Fruit fly (Drosophila melanogaster) whole organism, embryonic: Measurements from ENCODE around the gene CG18063.

Source experiments
- CG1233 ChIP-seq: fragments of 200-800 bp; sonication (Bioruptor generic); optimal IDR thresholded peaks from 4 replicates; lab custom pipeline; 2018; ENCODE audit warnings: missing biosample characterization, mild to moderate bottlenecking, missing genetic modification characterization
- CG14050 ChIP-seq: fragments of 200-800 bp; sonication (Bioruptor generic); IDR thresholded peaks from 3 replicates; pipeline ENCODE4 v1.3.6; 2022; ENCODE audit warnings: missing biosample characterization, missing genetic modification characterization
- CG17361 ChIP-seq: fragments of 200-800 bp; sonication (Bioruptor generic); IDR thresholded peaks from 3 replicates; pipeline ENCODE4 v1.3.6; 2022; ENCODE audit warnings: missing biosample characterization, missing genetic modification characterization
- CG43689 ChIP-seq: fragments of 200-800 bp; sonication (Bioruptor generic); IDR thresholded peaks from 2 replicates; pipeline ENCODE4 v1.3.6; 2022; ENCODE audit warnings: missing biosample characterization, missing genetic modification characterization
- Dip3 ChIP-seq: fragments of 200-800 bp; sonication (Bioruptor generic); optimal IDR thresholded peaks from 3 replicates; lab custom pipeline; 2016; ENCODE audit warnings: missing biosample characterization, missing genetic modification characterization
- Hr3 ChIP-seq: fragments of 200-800 bp; sonication (Bioruptor generic); optimal IDR thresholded peaks from 3 replicates; lab custom pipeline; 2016; ENCODE audit warnings: missing biosample characterization, missing genetic modification characterization
- Max ChIP-seq: fragments of 200-800 bp; sonication (Bioruptor generic); optimal IDR thresholded peaks from 2 replicates; lab custom pipeline; 2016; ENCODE audit warnings: missing biosample characterization, mild to moderate bottlenecking, missing genetic modification characterization
- Taf1 ChIP-seq: fragments of 200-800 bp; sonication (Bioruptor generic); IDR thresholded peaks from 2 replicates; pipeline ENCODE4 v1.3.6; 2022; ENCODE audit warnings: missing biosample characterization, missing genetic modification characterization
- Trl ChIP-seq, 3 experiments: fragments of >200 bp in 2 of 3; fragments of 200-800 bp in 1 of 3; sonication (Bioruptor generic) in 1 of 3; optimal IDR thresholded peaks; 2 replicates in 1 of 3; 3 replicates in 2 of 3; lab custom pipeline; 2016 to 2017; ENCODE audit warnings: missing biosample characterization in 1 of 3, missing genetic modification characterization in 1 of 3
- esg ChIP-seq: fragments of 200-800 bp; sonication (Bioruptor generic); conservative IDR thresholded peaks from 2 replicates; pipeline ENCODE4 v1.3.6; 2022; ENCODE audit warnings: missing biosample characterization, missing genetic modification characterization
- kni ChIP-seq: fragments of 200-800 bp; sonication (Bioruptor generic); optimal IDR thresholded peaks from 3 replicates; lab custom pipeline; 2017; ENCODE audit warnings: mild to moderate bottlenecking, missing biosample characterization, missing genetic modification reagents, missing genetic modification characterization
- run ChIP-seq: fragments of 200-800 bp; sonication (Bioruptor generic); optimal IDR thresholded peaks from 3 replicates; lab custom pipeline; 2018; ENCODE audit warnings: missing biosample characterization, mild to moderate bottlenecking, missing genetic modification characterization

DNA sequence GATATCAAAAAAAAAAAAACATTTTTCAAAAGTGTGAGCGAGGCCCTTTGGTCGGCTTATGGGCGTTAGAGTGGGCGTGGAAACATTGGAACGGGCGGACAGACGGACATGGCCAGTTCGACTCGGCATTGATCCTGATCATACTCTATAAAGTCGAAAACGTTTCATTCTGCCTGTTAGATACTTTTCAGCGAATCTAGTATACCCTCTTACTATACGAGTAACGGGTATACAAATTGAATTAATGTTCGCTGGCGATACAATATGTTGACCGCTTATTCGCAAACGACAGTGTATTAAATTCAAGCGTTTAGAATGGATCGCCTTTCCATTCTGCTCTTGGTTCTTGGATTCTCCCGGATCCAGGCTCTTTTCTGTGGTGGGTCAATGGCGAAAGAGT lies 34.6 kb upstream of the CG18063 start, which contains the start of gene CG4793:
- TF ChIP-seq esg (GFP tag; lab: Robert Waterston, UW) (no peak), run (tag; lab: Kevin White, UChicago) (no peak), Taf1 (GFP tag; lab: Robert Waterston, UW) (no peak), Trl (optimal IDR thresholded peaks at IDR 0.05; lab: Kevin White, UChicago) (no peak), Trl (GFP tag; optimal IDR thresholded peaks at IDR 0.05; lab: Kevin White, UChicago) (no peak), kni (no peak), CG17361 (GFP tag; lab: Robert Waterston, UW) (no peak), CG14050 (GFP tag; lab: Robert Waterston, UW) (no peak), Dip3 (GFP tag; lab: Kevin White, UChicago) (no peak), Hr3 (GFP tag; lab: Kevin White, UChicago) (no peak), CG43689 (GFP tag; lab: Robert Waterston, UW) (no peak), CG1233 (no peak), Max (GFP tag; lab: Kevin White, UChicago) (no peak)
